Fruit fly (Drosophila melanogaster): ENCODE data around the gene CG17571.

The CG17571 gene

DNA sequence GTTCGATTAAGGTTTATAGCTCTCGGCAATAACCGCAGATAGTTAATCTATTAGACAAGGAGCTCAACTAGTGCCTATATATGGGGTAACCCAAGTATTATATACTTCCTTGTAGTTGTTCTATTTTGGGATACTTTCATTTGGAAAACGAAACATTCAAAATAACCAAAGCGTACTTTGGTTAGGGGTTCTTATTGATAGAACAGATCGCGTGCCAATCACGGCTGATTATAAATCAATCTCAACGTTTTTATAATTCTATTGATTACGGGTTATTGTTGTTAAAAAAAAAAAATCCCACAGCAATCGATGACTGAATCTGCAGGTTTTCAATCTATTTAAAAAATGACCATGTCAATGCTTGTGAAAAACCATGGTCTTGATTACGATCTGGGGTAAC is at the start of gene CG17571:
Gene CG17571, minus strand, starts transcription at position 101 of the 400 bp plus-strand sequence.
- no peak for TF ChIP-seq CG17801 (GFP tag; optimal IDR thresholded peaks at IDR 0.05; ENCODE audit: partially characterized antibody)

- no peak for TF ChIP-seq CG17801 (GFP tag; optimal IDR thresholded peaks at IDR 0.05; ENCODE audit: partially characterized antibody)
Observed at dm6 chr2L:20296946-20297345, 40.0 kb upstream of the CG17571 start.

- TF ChIP-seq CG17801 (GFP tag; optimal IDR thresholded peaks at IDR 0.05; ENCODE audit: partially characterized antibody) = no peak
Observed at dm6 chr2L:20295860-20296259, 38.9 kb upstream of the CG17571 start.

dm6 chr2L:20294393-20294792 is 37.4 kb upstream of the CG17571 start, which contains the start of gene CG12617:
Gene CG12617, plus strand, starts transcription at chr2L:20294693.
- TF ChIP-seq CG17801 (GFP tag; optimal IDR thresholded peaks at IDR 0.05; ENCODE audit: partially characterized antibody) = no peak

dm6 chr2L:20293940-20294339 is 36.9 kb upstream of the CG17571 start:
- no peak for TF ChIP-seq CG17801 (GFP tag; optimal IDR thresholded peaks at IDR 0.05; ENCODE audit: partially characterized antibody)

- TF ChIP-seq CG17801 (GFP tag; optimal IDR thresholded peaks at IDR 0.05; ENCODE audit: partially characterized antibody) = no peak
Observed at dm6 chr2L:20290665-20291064, 33.7 kb upstream of the CG17571 start.

DNA sequence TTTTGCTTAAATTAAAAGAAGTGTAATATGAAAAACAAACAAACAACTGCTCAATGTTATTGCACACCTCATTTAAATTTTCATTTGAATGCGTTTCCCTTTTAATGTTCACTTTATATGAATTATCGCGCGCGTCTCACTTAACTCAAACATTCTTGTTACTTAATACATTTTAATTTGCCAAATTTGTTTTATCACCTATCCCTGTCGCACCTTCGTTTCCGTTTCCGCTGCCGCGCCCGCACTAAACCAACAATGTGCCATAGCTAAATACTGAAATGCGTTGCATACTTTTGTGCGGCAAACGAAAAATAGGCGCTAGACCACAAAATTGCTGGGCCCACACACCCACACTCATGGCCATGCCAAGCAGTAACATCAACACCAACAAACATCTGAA is 30.2 kb upstream of the CG17571 start:
- no peak for TF ChIP-seq CG17801 (GFP tag; optimal IDR thresholded peaks at IDR 0.05; ENCODE audit: partially characterized antibody)

dm6 chr2L:20267181-20267580 is 10.2 kb upstream of the CG17571 start:
- no peak for TF ChIP-seq CG17801 (GFP tag; optimal IDR thresholded peaks at IDR 0.05; ENCODE audit: partially characterized antibody)

DNA sequence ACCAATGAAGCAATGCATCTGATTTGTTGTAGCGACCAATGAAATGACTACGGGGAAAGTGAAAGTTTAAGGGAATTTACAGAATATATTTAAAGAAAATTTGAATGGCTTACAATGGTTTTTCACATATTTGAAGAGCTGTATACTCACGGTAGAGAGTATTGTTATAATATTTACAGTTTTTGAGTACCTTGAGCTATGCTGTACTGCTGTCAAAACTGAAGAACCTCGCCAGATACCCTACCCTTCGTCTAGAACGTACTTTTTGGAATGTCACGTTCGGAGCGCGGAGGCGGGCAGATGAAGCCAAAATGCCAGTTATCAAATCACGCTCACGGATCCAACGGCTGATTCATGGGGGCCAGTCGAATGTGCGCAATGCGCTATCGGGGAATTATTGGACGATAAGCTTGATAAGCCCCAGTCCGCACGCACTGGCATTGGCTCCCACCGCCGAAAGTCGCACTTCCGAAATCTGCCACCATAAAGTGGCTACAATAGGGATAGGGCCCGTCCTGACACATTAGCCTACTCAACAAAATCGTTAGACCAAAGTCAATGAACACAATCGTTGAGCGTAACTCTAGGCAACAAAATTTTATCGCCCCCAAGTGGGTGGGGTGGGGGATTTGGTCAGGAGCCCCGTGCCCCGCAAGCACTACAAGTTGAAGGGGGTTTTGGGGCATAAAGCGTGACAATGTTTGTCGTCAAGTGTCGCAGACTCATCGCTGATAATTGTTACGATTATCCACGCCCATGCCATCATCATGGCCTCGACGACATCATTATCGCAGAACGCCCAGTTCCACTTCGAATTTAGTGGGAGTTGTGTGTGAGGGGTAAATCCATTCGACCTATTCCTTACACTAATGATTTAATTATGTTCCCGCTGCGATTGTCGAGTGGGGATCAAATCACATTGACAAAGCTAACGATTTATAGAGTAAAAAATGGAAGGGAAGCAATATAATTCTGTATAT is 7.9 kb upstream of the CG17571 start:
- no peak for TF ChIP-seq CG17801 (GFP tag; optimal IDR thresholded peaks at IDR 0.05; ENCODE audit: partially characterized antibody)

- no peak for TF ChIP-seq CG17801 (GFP tag; optimal IDR thresholded peaks at IDR 0.05; ENCODE audit: partially characterized antibody)
Observed at dm6 chr2L:20264324-20264567, 7.3 kb upstream of the CG17571 start, which contains the start of gene CG17570. Gene CG17570, minus strand, starts transcription at chr2L:20264424.

- TF ChIP-seq CG17801 (GFP tag; optimal IDR thresholded peaks at IDR 0.05; ENCODE audit: partially characterized antibody) = no peak
Observed at dm6 chr2L:20263050-20263449, 6.1 kb upstream of the CG17571 start.

DNA sequence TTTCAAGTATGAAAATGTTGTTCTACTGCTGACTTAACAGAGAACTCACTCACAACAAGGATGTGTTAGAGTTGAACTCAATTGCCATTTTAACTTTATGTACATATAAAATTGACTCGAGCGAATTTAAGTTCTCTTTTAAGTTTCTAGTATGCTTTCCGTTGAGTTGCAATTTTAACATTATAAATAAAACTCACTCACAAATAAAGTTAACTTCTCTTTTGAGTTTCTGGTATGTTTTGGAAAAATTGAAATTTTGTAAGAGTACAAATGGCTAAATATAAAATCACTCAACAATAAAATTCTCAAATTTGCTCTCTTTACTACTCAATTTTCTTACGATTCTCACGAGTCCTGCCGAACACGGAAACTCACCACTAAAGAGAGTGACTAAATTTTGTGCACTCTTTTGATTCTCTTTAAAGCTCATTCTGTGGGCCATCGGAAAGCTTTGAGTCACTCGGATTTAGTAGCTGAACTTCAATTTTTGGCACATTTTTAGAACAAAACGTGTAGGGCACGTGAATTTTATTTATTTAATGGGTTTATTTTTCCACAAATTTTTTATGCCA is 14.3 kb downstream of the CG17571 start:
- no peak for TF ChIP-seq CG17801 (GFP tag; optimal IDR thresholded peaks at IDR 0.05; ENCODE audit: partially characterized antibody)

DNA sequence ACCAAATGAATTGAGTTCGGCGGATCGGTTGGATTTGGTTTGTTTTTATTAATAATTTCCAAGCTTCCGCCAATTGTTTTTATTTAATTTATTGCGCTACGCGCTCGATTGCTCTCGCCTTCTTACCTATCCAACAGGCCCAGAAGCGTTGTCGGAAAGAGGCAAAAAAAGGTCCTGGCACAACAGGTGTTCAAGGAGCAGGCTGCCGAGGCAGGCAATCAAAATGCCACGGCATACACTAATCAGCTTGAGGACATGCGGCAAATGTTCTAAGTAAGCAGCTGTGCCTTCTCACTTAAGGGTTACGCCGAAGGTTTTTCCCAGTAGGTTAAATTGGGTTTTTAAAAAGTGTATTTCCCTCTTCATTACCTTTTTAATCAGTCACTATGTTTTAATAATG is 16.8 kb downstream of the CG17571 start:
- no peak for TF ChIP-seq CG17801 (GFP tag; optimal IDR thresholded peaks at IDR 0.05; ENCODE audit: partially characterized antibody)

- no peak for TF ChIP-seq CG17801 (GFP tag; optimal IDR thresholded peaks at IDR 0.05; ENCODE audit: partially characterized antibody)
Observed at dm6 chr2L:20229883-20230445, 27.0 kb downstream of the CG17571 start.

- TF ChIP-seq CG17801 (GFP tag; optimal IDR thresholded peaks at IDR 0.05; ENCODE audit: partially characterized antibody) = no peak
Observed at dm6 chr2L:20225833-20226232, 31.2 kb downstream of the CG17571 start.

All from ovary, adult (tissue).